Fruit fly (Drosophila melanogaster): Measurements from ENCODE around the gene CG6179.
A peak's percentile ranks its signal among the peaks of the same experiment; 100 is the strongest.

CG6179 gene

DNA sequence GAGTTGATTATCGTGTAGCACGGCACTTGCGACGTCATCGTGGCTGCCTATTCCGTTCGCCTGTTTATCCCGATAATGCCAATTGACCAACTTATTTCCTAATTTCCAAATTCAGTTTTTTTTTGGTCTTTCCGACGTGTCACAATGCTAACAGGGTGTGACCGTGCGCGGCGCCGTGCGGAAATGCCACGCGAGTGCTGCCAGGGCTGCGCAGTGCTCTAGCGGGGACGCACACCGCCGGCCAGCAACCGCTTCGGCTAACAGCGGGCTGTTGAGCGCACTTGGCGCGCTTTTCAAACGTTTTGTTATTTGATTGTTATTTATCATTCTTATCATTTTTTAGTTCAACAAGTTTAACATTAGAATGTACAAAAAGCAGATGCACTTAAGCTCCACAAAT, 5.2 kb downstream of the CG6179 start, which contains the start of gene betaCOP (continued):
- no peak for TF ChIP-seq grau (tag; optimal IDR thresholded peaks at IDR 0.05)
- TF ChIP-seq YL-1 (GFP tag; optimal IDR thresholded peaks at IDR 0.05): peak; percentile 72
- peak; percentile 47 for TF ChIP-seq HLHmδ (GFP tag; optimal IDR thresholded peaks at IDR 0.05)
- peak; percentile 68 for TF ChIP-seq MBD-R2 (GFP tag; IDR thresholded peaks at IDR 0.05)
- no peak for TF ChIP-seq CG16779 (GFP tag; IDR thresholded peaks at IDR 0.05)
- no peak for TF ChIP-seq chif (GFP tag; optimal IDR thresholded peaks at IDR 0.05)
- TF ChIP-seq unc-4 (GFP tag; IDR thresholded peaks at IDR 0.05; ENCODE audit: partially characterized antibody): 0 out of 2 replicates have a peak, but pooled peaks have one; percentile 16
- TF ChIP-seq Awh (GFP tag; IDR thresholded peaks at IDR 0.05): no peak
- no peak for TF ChIP-seq CTCF (GFP tag; optimal IDR thresholded peaks at IDR 0.05)
- no peak for TF ChIP-seq CG31388 (GFP tag; optimal IDR thresholded peaks at IDR 0.05)
- no peak for TF ChIP-seq ATbp (GFP tag; optimal IDR thresholded peaks at IDR 0.05)
- TF ChIP-seq CG2129 (GFP tag; IDR thresholded peaks at IDR 0.05; ENCODE audit: partially characterized antibody): no peak
- peak; percentile 46 for TF ChIP-seq slbo (GFP tag; IDR thresholded peaks at IDR 0.05)
- peak; percentile 54; the same call in 1 of the 3 replicates for TF ChIP-seq CG11456 (GFP tag; IDR thresholded peaks at IDR 0.05)
- TF ChIP-seq H15 (GFP tag; IDR thresholded peaks at IDR 0.05): no peak
- no peak for TF ChIP-seq bcd (GFP tag; optimal IDR thresholded peaks at IDR 0.05)
- TF ChIP-seq Mrtf (GFP tag; IDR thresholded peaks at IDR 0.05): no peak
- TF ChIP-seq ems (GFP tag; optimal IDR thresholded peaks at IDR 0.05): no peak
- peak; percentile 37 for TF ChIP-seq nmo (GFP tag; optimal IDR thresholded peaks at IDR 0.05)
- TF ChIP-seq Atf3 (GFP tag; optimal IDR thresholded peaks at IDR 0.05): no peak
- no peak for TF ChIP-seq CG15696 (tag; optimal IDR thresholded peaks at IDR 0.05)
- TF ChIP-seq BEAF-32 (GFP tag; optimal IDR thresholded peaks at IDR 0.05): peak; percentile 59
- no peak for TF ChIP-seq Bteb2 (GFP tag; optimal IDR thresholded peaks at IDR 0.05)
- TF ChIP-seq Oli (tag; optimal IDR thresholded peaks at IDR 0.05): no peak
- TF ChIP-seq CG7786 (GFP tag; optimal IDR thresholded peaks at IDR 0.05): no peak
- TF ChIP-seq Elba2 (GFP tag; optimal IDR thresholded peaks at IDR 0.05): peak; percentile 88
- TF ChIP-seq CG5953 (GFP tag; IDR thresholded peaks at IDR 0.05): no peak
- TF ChIP-seq hb (GFP tag; IDR thresholded peaks at IDR 0.05; ENCODE audit: partially characterized antibody): no peak
- TF ChIP-seq CG15011 (GFP tag; optimal IDR thresholded peaks at IDR 0.05): no peak
- TF ChIP-seq dysf (GFP tag; IDR thresholded peaks at IDR 0.05): no peak
- TF ChIP-seq kay (GFP tag; optimal IDR thresholded peaks at IDR 0.05): no peak
- TF ChIP-seq ssp (GFP tag; IDR thresholded peaks at IDR 0.05): no peak
- no peak for TF ChIP-seq Ssrp (tag; optimal IDR thresholded peaks at IDR 0.05)
- TF ChIP-seq CG5180 (GFP tag; optimal IDR thresholded peaks at IDR 0.05): no peak
- TF ChIP-seq ftz-f1 (GFP tag; optimal IDR thresholded peaks at IDR 0.05): peak; percentile 26
- no peak for TF ChIP-seq CG14441 (GFP tag; IDR thresholded peaks at IDR 0.05)
- TF ChIP-seq nerfin-1 (tag; optimal IDR thresholded peaks at IDR 0.05): no peak
- TF ChIP-seq eve (GFP tag; optimal IDR thresholded peaks at IDR 0.05): no peak
- peak; percentile 58 for TF ChIP-seq HmgD (GFP tag; optimal IDR thresholded peaks at IDR 0.05)
- TF ChIP-seq Dek (tag; optimal IDR thresholded peaks at IDR 0.05): no peak
- no peak for TF ChIP-seq Tbp (GFP tag; optimal IDR thresholded peaks at IDR 0.05)
- no peak for TF ChIP-seq Dll (GFP tag; IDR thresholded peaks at IDR 0.05; ENCODE audit: partially characterized antibody)
- TF ChIP-seq E2f2 (GFP tag; IDR thresholded peaks at IDR 0.05): peak; percentile 99
- TF ChIP-seq ranshi (GFP tag; IDR thresholded peaks at IDR 0.05): no peak
- no peak for TF ChIP-seq CG2120 (GFP tag; optimal IDR thresholded peaks at IDR 0.05)
- peak; percentile 17 for TF ChIP-seq ewg (GFP tag; optimal IDR thresholded peaks at IDR 0.05)
- peak; percentile 44; the same call in 1 of the 2 replicates for TF ChIP-seq amos (GFP tag; IDR thresholded peaks at IDR 0.05; ENCODE audit: partially characterized antibody)
- no peak for TF ChIP-seq CG4730 (GFP tag; IDR thresholded peaks at IDR 0.05)
- peak; percentile 36; the same call in 1 of the 2 replicates for TF ChIP-seq CG13287 (GFP tag; IDR thresholded peaks at IDR 0.05; ENCODE audit: partially characterized antibody)
- TF ChIP-seq Ada2b (GFP tag; IDR thresholded peaks at IDR 0.05): no peak
- no peak for TF ChIP-seq CG3407 (GFP tag; optimal IDR thresholded peaks at IDR 0.05)
- no peak for TF ChIP-seq cwo (GFP tag; optimal IDR thresholded peaks at IDR 0.05)
